Fruit fly (Drosophila melanogaster): ENCODE results near the gene CG43051.

The CG43051 gene

dm6 chr2L:12476115-12476514, 31.6 kb upstream of the CG43051 start:
- TF ChIP-seq CrebA (GFP tag; optimal IDR thresholded peaks at IDR 0.05; ENCODE audit: borderline replicate concordance) (no peak), tai (GFP tag; optimal IDR thresholded peaks at IDR 0.05) (peak; percentile 52), Rel (GFP tag; optimal IDR thresholded peaks at IDR 0.05) (no peak), Rel (tag; optimal IDR thresholded peaks at IDR 0.05) (peak; percentile 34), sage (GFP tag; optimal IDR thresholded peaks at IDR 0.05) (no peak), usp (GFP tag; optimal IDR thresholded peaks at IDR 0.05) (no peak), HLH106 (tag; optimal IDR thresholded peaks at IDR 0.05) (no peak), pan (optimal IDR thresholded peaks at IDR 0.05) (no peak), brk (GFP tag; optimal IDR thresholded peaks at IDR 0.05) (no peak)

DNA sequence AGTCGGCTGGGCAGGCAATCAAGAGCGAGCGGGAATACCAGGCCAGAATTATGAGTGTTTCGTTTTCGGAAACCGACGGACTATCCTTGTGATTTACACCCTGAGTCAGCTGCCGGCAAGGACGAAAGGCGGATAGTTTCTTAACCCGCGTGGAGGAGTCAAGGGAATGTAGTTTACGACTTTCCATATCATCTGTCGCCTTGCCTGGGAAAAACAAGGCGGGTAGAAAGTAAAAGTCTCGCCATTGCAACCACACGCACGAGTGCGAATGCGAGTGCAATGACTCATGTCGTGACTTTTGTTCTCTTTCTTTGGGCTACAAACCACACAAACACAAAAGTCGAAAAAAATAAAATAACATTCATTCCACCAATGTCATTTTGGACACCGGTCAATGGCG, 29.2 kb upstream of the CG43051 start:
- TF ChIP-seq foxo (GFP tag; optimal IDR thresholded peaks at IDR 0.05) (no peak), Rel (GFP tag; optimal IDR thresholded peaks at IDR 0.05) (no peak), Rel (tag; optimal IDR thresholded peaks at IDR 0.05) (no peak), CrebA (GFP tag; optimal IDR thresholded peaks at IDR 0.05; ENCODE audit: borderline replicate concordance) (no peak), Hr78 (GFP tag; optimal IDR thresholded peaks at IDR 0.05) (no peak), pan (optimal IDR thresholded peaks at IDR 0.05) (no peak), ey (GFP tag; optimal IDR thresholded peaks at IDR 0.05) (no peak), OdsH (GFP tag; optimal IDR thresholded peaks at IDR 0.05) (no peak), sv (GFP tag; optimal IDR thresholded peaks at IDR 0.05) (no peak), lola (GFP tag; optimal IDR thresholded peaks at IDR 0.05) (no peak), GATAd (GFP tag; optimal IDR thresholded peaks at IDR 0.05) (no peak), tai (GFP tag; optimal IDR thresholded peaks at IDR 0.05) (no peak), Jra (GFP tag; optimal IDR thresholded peaks at IDR 0.05) (no peak), psq (GFP tag; optimal IDR thresholded peaks at IDR 0.05) (no peak), Abd-B (GFP tag; optimal IDR thresholded peaks at IDR 0.05) (no peak), fru (GFP tag; optimal IDR thresholded peaks at IDR 0.05) (no peak), h (GFP tag; optimal IDR thresholded peaks at IDR 0.05) (no peak), brk (GFP tag; optimal IDR thresholded peaks at IDR 0.05) (no peak), rgr (GFP tag; optimal IDR thresholded peaks at IDR 0.05) (no peak), CG9705 (GFP tag; optimal IDR thresholded peaks at IDR 0.05) (no peak)

DNA sequence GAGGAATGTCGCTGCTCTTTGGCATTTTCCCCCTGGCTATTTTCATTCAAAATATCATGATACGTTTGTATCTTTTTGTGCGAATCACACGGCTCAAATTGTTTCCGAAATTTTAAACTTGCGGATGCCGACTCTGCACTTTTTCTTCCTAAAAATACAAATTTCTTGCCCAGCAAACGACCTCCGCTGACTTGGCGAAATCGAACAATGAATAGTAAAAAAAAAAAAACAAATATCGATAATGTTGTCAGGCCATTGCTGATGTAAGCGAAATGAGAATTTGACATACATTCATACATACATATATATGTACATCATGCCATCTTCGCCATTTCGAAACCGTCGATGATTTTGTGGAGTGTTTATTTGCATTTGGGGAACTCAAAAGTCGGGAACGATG, 27.7 kb upstream of the CG43051 start:
- TF ChIP-seq brk (GFP tag; optimal IDR thresholded peaks at IDR 0.05), result no peak
- TF ChIP-seq Abd-B (GFP tag; optimal IDR thresholded peaks at IDR 0.05), result no peak

dm6 chr2L:12480846-12481245, 26.9 kb upstream of the CG43051 start:
- TF ChIP-seq Dfd (GFP tag; optimal IDR thresholded peaks at IDR 0.05) (no peak), psq (GFP tag; optimal IDR thresholded peaks at IDR 0.05) (peak; percentile 23), brk (GFP tag; optimal IDR thresholded peaks at IDR 0.05) (no peak), Vsx2 (GFP tag; optimal IDR thresholded peaks at IDR 0.05; ENCODE audit: partially characterized antibody) (no peak), dmrt93B (GFP tag; optimal IDR thresholded peaks at IDR 0.05) (no peak), pan (optimal IDR thresholded peaks at IDR 0.05) (no peak), Rel (GFP tag; optimal IDR thresholded peaks at IDR 0.05) (no peak), Rel (tag; optimal IDR thresholded peaks at IDR 0.05) (no peak)

dm6 chr2L:12481758-12482157, 26.0 kb upstream of the CG43051 start:
- TF ChIP-seq Mio (GFP tag; optimal IDR thresholded peaks at IDR 0.05), result no peak
- TF ChIP-seq Dif (GFP tag; optimal IDR thresholded peaks at IDR 0.05; ENCODE audit: partially characterized antibody), result no peak
- no peak for TF ChIP-seq Hr83 (GFP tag; optimal IDR thresholded peaks at IDR 0.05; ENCODE audit: poor library complexity, severe bottlenecking)
- TF ChIP-seq Hr78 (GFP tag; optimal IDR thresholded peaks at IDR 0.05), result no peak
- TF ChIP-seq usp (GFP tag; optimal IDR thresholded peaks at IDR 0.05), result no peak
- TF ChIP-seq fru (GFP tag; optimal IDR thresholded peaks at IDR 0.05), result no peak
- TF ChIP-seq Dfd (GFP tag; optimal IDR thresholded peaks at IDR 0.05), result no peak
- no peak for TF ChIP-seq brk (GFP tag; optimal IDR thresholded peaks at IDR 0.05)
- no peak for TF ChIP-seq tai (GFP tag; optimal IDR thresholded peaks at IDR 0.05)
- no peak for TF ChIP-seq jim (GFP tag; optimal IDR thresholded peaks at IDR 0.05)
- TF ChIP-seq dl (GFP tag; optimal IDR thresholded peaks at IDR 0.05; ENCODE audit: insufficient read depth in 1 of 2, partially characterized antibody in 2 of 2), result no peak
- TF ChIP-seq OdsH (GFP tag; optimal IDR thresholded peaks at IDR 0.05), result no peak
- TF ChIP-seq CG9705 (GFP tag; optimal IDR thresholded peaks at IDR 0.05), result no peak
- no peak for TF ChIP-seq psq (GFP tag; optimal IDR thresholded peaks at IDR 0.05)
- no peak for TF ChIP-seq br (GFP tag; optimal IDR thresholded peaks at IDR 0.05)

All from whole organism, wandering third instar larva.